Worm (Caenorhabditis elegans) whole organism, L3 larva: ENCODE data around the gene ipla-2.

Source experiments
- ama-1 ChIP-seq: fragments of 150-350 bp; optimal IDR thresholded peaks from 2 replicates; lab custom pipeline; 2018
- ceh-16 ChIP-seq: sonication (generic microtip); optimal IDR thresholded peaks from 2 replicates; lab custom pipeline; 2017; ENCODE audit warnings: missing biosample characterization, missing genetic modification characterization
- ceh-82 ChIP-seq: fragments of 150-350 bp; optimal IDR thresholded peaks from 2 replicates; lab custom pipeline; 2014; ENCODE audit warnings: missing biosample characterization, missing genetic modification characterization
- eor-1 ChIP-seq, 2 experiments: fragments of 150-350 bp; optimal IDR thresholded peaks; 2 replicates each; lab custom pipeline; 2014 to 2018; ENCODE audit warnings: missing biosample characterization in 2 of 2, missing genetic modification characterization in 2 of 2
- fos-1 ChIP-seq: fragments of 150-350 bp; optimal IDR thresholded peaks from 2 replicates; lab custom pipeline; 2014; ENCODE audit warnings: missing biosample characterization, missing genetic modification characterization
- lin-39 ChIP-seq: fragments of 150-350 bp; optimal IDR thresholded peaks from 2 replicates; lab custom pipeline; 2018; ENCODE audit warnings: missing biosample characterization, missing genetic modification reagents, missing genetic modification characterization
- nhr-28 ChIP-seq: fragments of 150-350 bp; optimal IDR thresholded peaks from 2 replicates; lab custom pipeline; 2014; ENCODE audit warnings: missing biosample characterization, missing genetic modification characterization
- snpc-4 ChIP-seq: fragments of 150-350 bp; optimal IDR thresholded peaks from 2 replicates; lab custom pipeline; 2014; ENCODE audit warnings: missing biosample characterization, missing genetic modification characterization
- unc-62 ChIP-seq: fragments of 150-350 bp; sonication (generic microtip); optimal IDR thresholded peaks from 4 replicates; lab custom pipeline; 2014; ENCODE audit warnings: missing biosample characterization, missing genetic modification reagents, missing genetic modification characterization
- ztf-11 ChIP-seq: fragments of 150-350 bp; optimal IDR thresholded peaks from 2 replicates; lab custom pipeline; 2014; ENCODE audit warnings: missing biosample characterization, missing genetic modification characterization

- TF ChIP-seq ceh-16 (tag; lab: Kevin White, UChicago) = no peak
- TF ChIP-seq ceh-82 = no peak
- no peak for TF ChIP-seq unc-62 (GFP tag; lab: Kevin White, UChicago)
- no peak for TF ChIP-seq ztf-11 (tag; lab: Kevin White, UChicago)
- TF ChIP-seq ama-1 = no peak
- TF ChIP-seq fos-1 (tag; lab: Kevin White, UChicago) = no peak
- no peak for TF ChIP-seq eor-1 (tag; optimal IDR thresholded peaks at IDR 0.05; lab: Kevin White, UChicago)
- no peak for TF ChIP-seq nhr-28 (tag; lab: Kevin White, UChicago)
- TF ChIP-seq lin-39 = no peak
- TF ChIP-seq snpc-4 (tag; lab: Kevin White, UChicago) = no peak
These were observed 44.3 kb upstream of the ipla-2 start, which contains the start of gene glo-1 for ce11 chrX:9882112-9882511.
